Worm (Caenorhabditis elegans): ENCODE results near the gene F53C3.1.

The F53C3.1 gene

DNA sequence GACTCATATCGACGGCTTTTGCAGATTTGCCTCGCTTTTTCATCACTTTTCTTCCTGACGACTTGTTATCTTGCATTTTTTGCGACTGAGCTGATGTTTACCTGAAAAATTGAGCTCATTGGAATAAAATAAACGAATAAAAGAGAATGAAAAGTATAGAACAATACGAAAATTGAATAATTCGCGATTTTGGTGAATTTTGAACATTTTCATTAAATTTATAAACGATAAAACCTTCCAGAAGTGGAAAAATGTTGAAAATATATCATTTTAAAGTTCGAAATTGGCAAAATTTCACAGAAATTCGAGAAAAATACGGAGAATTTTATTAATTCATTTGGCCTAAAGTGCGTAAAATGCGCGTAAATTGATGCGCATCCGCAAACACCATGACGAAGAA, 21.8 kb downstream of the F53C3.1 start, which contains the start of gene Y14H12B.2:
Y14H12B.2 (minus strand) TSS at position 101 of the 400 bp plus-strand sequence.
- TF ChIP-seq nhr-12 (tag; optimal IDR thresholded peaks at IDR 0.05) (no peak), lin-13 (tag; optimal IDR thresholded peaks at IDR 0.05) (no peak), nhr-2 (tag; optimal IDR thresholded peaks at IDR 0.05) (no peak), unc-39 (tag; optimal IDR thresholded peaks at IDR 0.05) (no peak), M03D4.4 (tag; optimal IDR thresholded peaks at IDR 0.05) (no peak), ces-1 (GFP tag; optimal IDR thresholded peaks at IDR 0.05) (no peak), unc-62 (GFP tag; optimal IDR thresholded peaks at IDR 0.05) (no peak), bed-3 (GFP tag; optimal IDR thresholded peaks at IDR 0.05) (no peak), sptf-1 (tag; optimal IDR thresholded peaks at IDR 0.05) (no peak), nhr-237 (tag; optimal IDR thresholded peaks at IDR 0.05) (no peak)

DNA sequence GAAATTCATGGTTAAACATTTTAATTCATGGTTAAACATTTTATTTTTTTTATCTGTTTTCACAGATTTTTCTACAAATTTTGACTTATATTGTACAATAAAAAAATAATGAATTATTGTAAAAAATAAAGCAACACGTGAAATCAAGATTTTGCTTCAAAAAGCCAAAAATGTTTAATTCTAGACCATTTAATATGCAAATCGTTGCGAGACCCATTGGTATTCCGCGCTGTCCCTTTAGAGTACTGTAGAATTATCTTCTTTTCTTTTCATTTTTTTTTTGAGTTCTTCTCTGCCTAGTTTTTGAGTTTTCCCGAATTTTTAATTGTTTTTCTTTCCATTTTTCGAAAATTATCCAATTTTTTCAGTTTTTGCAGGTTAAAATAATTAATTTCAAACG, 22.3 kb downstream of the F53C3.1 start, which contains the start of gene Y14H12B.1:
Y14H12B.1 (plus strand) TSS at position 363 of the 400 bp plus-strand sequence.
- no peak for TF ChIP-seq lsy-2 (tag; optimal IDR thresholded peaks at IDR 0.05)

DNA sequence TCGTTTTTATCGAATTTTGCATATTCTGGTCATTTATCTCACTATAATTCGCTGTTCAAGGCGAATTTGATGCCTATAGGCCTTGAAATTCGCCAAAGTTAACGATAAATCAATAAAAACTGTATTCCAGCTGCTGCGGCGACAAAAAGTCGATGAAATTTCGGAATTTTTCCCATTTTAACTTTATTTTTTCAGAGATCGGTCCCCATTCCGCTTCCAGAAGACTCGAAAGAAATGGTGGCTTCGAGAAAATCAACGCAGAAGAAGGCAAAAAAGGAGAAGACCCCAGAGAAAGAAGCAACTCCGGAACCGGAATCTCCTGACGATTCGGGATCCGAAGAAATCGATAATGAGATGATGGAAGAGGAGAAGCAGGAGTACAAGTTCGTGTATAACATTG, 23.3 kb downstream of the F53C3.1 start:
- no peak for TF ChIP-seq unc-62 (GFP tag; optimal IDR thresholded peaks at IDR 0.05)
- TF ChIP-seq mls-2 (tag; optimal IDR thresholded peaks at IDR 0.05), result no peak
- TF ChIP-seq ceh-83 (GFP tag; optimal IDR thresholded peaks at IDR 0.05), result no peak
- no peak for TF ChIP-seq hlh-1 (tag; optimal IDR thresholded peaks at IDR 0.05)
- no peak for TF ChIP-seq elt-1 (tag; optimal IDR thresholded peaks at IDR 0.05; ENCODE audit: borderline replicate concordance, insufficient read depth)
- TF ChIP-seq cnd-1 (tag; optimal IDR thresholded peaks at IDR 0.05), result no peak
- TF ChIP-seq mab-5 (tag; optimal IDR thresholded peaks at IDR 0.05), result no peak
- no peak for TF ChIP-seq drap-1 (GFP tag; optimal IDR thresholded peaks at IDR 0.05)
- TF ChIP-seq ztf-11 (tag; optimal IDR thresholded peaks at IDR 0.05), result no peak
- no peak for TF ChIP-seq tbx-8 (GFP tag; optimal IDR thresholded peaks at IDR 0.05)
- TF ChIP-seq lin-13 (tag; optimal IDR thresholded peaks at IDR 0.05), result no peak
- TF ChIP-seq ceh-39 (tag; optimal IDR thresholded peaks at IDR 0.05), result no peak
- no peak for TF ChIP-seq zip-8 (tag; optimal IDR thresholded peaks at IDR 0.05)
- TF ChIP-seq elt-3 (tag; optimal IDR thresholded peaks at IDR 0.05), result no peak
- TF ChIP-seq ceh-43 (GFP tag; optimal IDR thresholded peaks at IDR 0.05), result no peak

- TF ChIP-seq lin-32 (GFP tag; optimal IDR thresholded peaks at IDR 0.05), result no peak
- TF ChIP-seq snpc-4 (tag; optimal IDR thresholded peaks at IDR 0.05), result no peak
- no peak for TF ChIP-seq nhr-76 (tag; optimal IDR thresholded peaks at IDR 0.05)
- no peak for TF ChIP-seq elt-3 (tag; optimal IDR thresholded peaks at IDR 0.05)
- no peak for TF ChIP-seq ham-2 (GFP tag; optimal IDR thresholded peaks at IDR 0.05)
- no peak for TF ChIP-seq flh-1 (GFP tag; optimal IDR thresholded peaks at IDR 0.05)
- no peak for TF ChIP-seq nhr-28 (tag; optimal IDR thresholded peaks at IDR 0.05)
- no peak for TF ChIP-seq mep-1 (tag; optimal IDR thresholded peaks at IDR 0.05)
Observed at ce11 chrII:3935990-3936389, 24.2 kb downstream of the F53C3.1 start.

ce11 chrII:3947404-3947803, 35.6 kb downstream of the F53C3.1 start:
- no peak for TF ChIP-seq cnd-1 (tag; optimal IDR thresholded peaks at IDR 0.05)

- TF ChIP-seq unc-120 (tag; optimal IDR thresholded peaks at IDR 0.05; ENCODE audit: poor library complexity, severe bottlenecking), result no peak
- TF ChIP-seq ces-1 (GFP tag; optimal IDR thresholded peaks at IDR 0.05), result peak; percentile 9
Observed at ce11 chrII:3948507-3948906, 36.7 kb downstream of the F53C3.1 start.
